Worm (Caenorhabditis elegans): ENCODE measurements around the gene pbs-1.

DNA sequence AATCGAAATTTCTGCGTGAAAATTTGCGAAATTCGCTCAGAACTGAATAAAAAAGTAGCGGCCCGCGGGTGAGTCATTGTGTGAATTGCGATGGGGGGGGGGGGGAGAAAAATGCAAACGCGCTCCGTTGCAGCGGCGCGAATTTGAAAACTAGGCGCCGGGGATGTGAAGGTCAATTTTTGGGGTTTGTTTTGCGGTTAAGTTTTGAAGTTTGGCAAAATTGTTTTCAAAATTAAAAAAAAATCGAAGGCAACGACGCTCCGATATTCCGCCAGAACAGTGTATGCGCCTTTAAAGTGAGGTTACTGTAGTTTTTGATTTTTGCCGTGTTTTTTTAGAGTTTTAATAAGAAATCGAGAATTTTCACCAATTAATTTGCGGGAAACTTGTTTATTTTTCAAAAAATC, 28.8 kb upstream of the pbs-1 start:
- TF ChIP-seq K02D7.2 (tag; optimal IDR thresholded peaks at IDR 0.05) (no peak), K09A11.1 (tag; optimal IDR thresholded peaks at IDR 0.05; ENCODE audit: insufficient read depth) (no peak), pha-2 (tag; optimal IDR thresholded peaks at IDR 0.05) (no peak)
